Worm (Caenorhabditis elegans) whole organism, late embryonic: ENCODE measurements around the gene mdt-21.

ENCODE experiments used
- C08G9.2 ChIP-seq: sonication (generic microtip); optimal IDR thresholded peaks from 2 replicates; lab custom pipeline; 2016; ENCODE audit warnings: mild to moderate bottlenecking, missing genetic modification characterization, moderate library complexity, missing compliant biosample characterization
- C38D4.7 ChIP-seq: fragments of 200-800 bp; sonication (Bioruptor generic); optimal IDR thresholded peaks from 2 replicates; lab custom pipeline; 2018; ENCODE audit warnings: mild to moderate bottlenecking, missing genetic modification characterization, moderate library complexity, missing compliant biosample characterization
- F13H6.1 ChIP-seq: sonication (generic microtip); optimal IDR thresholded peaks from 2 replicates; lab custom pipeline; 2016; ENCODE audit warnings: missing genetic modification characterization, missing compliant biosample characterization
- K02D7.2 ChIP-seq: sonication (generic microtip); optimal IDR thresholded peaks from 2 replicates; lab custom pipeline; 2017; ENCODE audit warnings: mild to moderate bottlenecking, missing genetic modification characterization, missing compliant biosample characterization
- K09A11.1 ChIP-seq: sonication (generic microtip); optimal IDR thresholded peaks from 2 replicates; lab custom pipeline; 2017; ENCODE audit warnings: antibody characterized with exemption, mild to moderate bottlenecking, missing genetic modification characterization, missing compliant biosample characterization; ENCODE audit not compliant: insufficient read depth
- Y22D7AL.16 ChIP-seq: sonication (generic microtip); optimal IDR thresholded peaks from 2 replicates; lab custom pipeline; 2016; ENCODE audit warnings: missing genetic modification characterization, missing compliant biosample characterization
- ama-1 ChIP-seq: fragments of 150-350 bp; optimal IDR thresholded peaks from 2 replicates; lab custom pipeline; 2014
- ceh-14 ChIP-seq: sonication (generic microtip); optimal IDR thresholded peaks from 2 replicates; lab custom pipeline; 2016; ENCODE audit warnings: missing genotype, missing genetic modification characterization, missing compliant biosample characterization
- ceh-18 ChIP-seq: sonication (generic microtip); optimal IDR thresholded peaks from 2 replicates; lab custom pipeline; 2016; ENCODE audit warnings: missing genetic modification characterization, missing compliant biosample characterization
- ceh-2 ChIP-seq: sonication (generic microtip); optimal IDR thresholded peaks from 2 replicates; lab custom pipeline; 2016; ENCODE audit warnings: missing genotype, missing genetic modification characterization, missing compliant biosample characterization
- ceh-24 ChIP-seq: sonication (generic microtip); optimal IDR thresholded peaks from 2 replicates; lab custom pipeline; 2016; ENCODE audit warnings: mild to moderate bottlenecking, missing genetic modification characterization, missing compliant biosample characterization
- ceh-34 ChIP-seq: sonication (generic microtip); optimal IDR thresholded peaks from 2 replicates; lab custom pipeline; 2016; ENCODE audit warnings: mild to moderate bottlenecking, missing genetic modification characterization, missing compliant biosample characterization
- ceh-45 ChIP-seq: fragments of 200-800 bp; sonication (Bioruptor generic); IDR thresholded peaks from 2 replicates; pipeline ENCODE4 v1.3.6; 2022; ENCODE audit warnings: missing genetic modification reagents, missing genetic modification characterization, missing compliant biosample characterization
- ceh-6 ChIP-seq: fragments of 200-800 bp; sonication (Bioruptor generic); optimal IDR thresholded peaks from 2 replicates; lab custom pipeline; 2018; ENCODE audit warnings: mild to moderate bottlenecking, missing genetic modification characterization, missing compliant biosample characterization
- dmd-4 ChIP-seq: sonication (generic microtip); optimal IDR thresholded peaks from 2 replicates; lab custom pipeline; 2016; ENCODE audit warnings: borderline replicate concordance, missing genetic modification characterization, missing compliant biosample characterization
- dve-1 ChIP-seq: sonication (generic microtip); optimal IDR thresholded peaks from 2 replicates; lab custom pipeline; 2017; ENCODE audit warnings: antibody characterized with exemption, mild to moderate bottlenecking, missing genetic modification characterization, missing compliant biosample characterization
- ets-4 ChIP-seq: sonication (generic microtip); optimal IDR thresholded peaks from 2 replicates; lab custom pipeline; 2016; ENCODE audit warnings: missing genetic modification characterization, missing compliant biosample characterization
- fax-1 ChIP-seq: sonication (generic microtip); optimal IDR thresholded peaks from 2 replicates; lab custom pipeline; 2016; ENCODE audit warnings: missing genotype, missing genetic modification characterization, missing compliant biosample characterization
- fkh-10 ChIP-seq: fragments of 150-350 bp; optimal IDR thresholded peaks from 2 replicates; lab custom pipeline; 2014; ENCODE audit warnings: missing biosample characterization, missing genetic modification reagents, missing genetic modification characterization
- fkh-6 ChIP-seq: sonication (generic microtip); optimal IDR thresholded peaks from 2 replicates; lab custom pipeline; 2016; ENCODE audit warnings: missing genetic modification characterization, missing compliant biosample characterization
- hlh-13 ChIP-seq: fragments of 200-800 bp; sonication (Bioruptor generic); optimal IDR thresholded peaks from 2 replicates; lab custom pipeline; 2018; ENCODE audit warnings: mild to moderate bottlenecking, missing genetic modification characterization, missing compliant biosample characterization
- hlh-15 ChIP-seq: sonication (generic microtip); optimal IDR thresholded peaks from 2 replicates; lab custom pipeline; 2016; ENCODE audit warnings: missing genetic modification characterization, missing compliant biosample characterization
- hlh-6 ChIP-seq: sonication (generic microtip); optimal IDR thresholded peaks from 2 replicates; lab custom pipeline; 2016; ENCODE audit warnings: missing genotype, missing genetic modification characterization, missing compliant biosample characterization
- hlh-8 ChIP-seq: sonication (generic microtip); optimal IDR thresholded peaks from 2 replicates; lab custom pipeline; 2016; ENCODE audit warnings: missing genotype, missing genetic modification characterization, missing compliant biosample characterization
- lin-11 ChIP-seq: fragments of 200-800 bp; sonication (Bioruptor generic); optimal IDR thresholded peaks from 2 replicates; lab custom pipeline; 2018; ENCODE audit warnings: mild to moderate bottlenecking, missing genetic modification characterization, missing compliant biosample characterization
- mec-3 ChIP-seq: sonication (generic microtip); optimal IDR thresholded peaks from 2 replicates; lab custom pipeline; 2016; ENCODE audit warnings: borderline replicate concordance, missing genetic modification characterization, missing compliant biosample characterization
- nfya-1 ChIP-seq: sonication (generic microtip); optimal IDR thresholded peaks from 2 replicates; lab custom pipeline; 2017; ENCODE audit warnings: missing genetic modification characterization, mild to moderate bottlenecking, missing compliant biosample characterization, antibody characterized with exemption, moderate library complexity
- nhr-11 ChIP-seq: fragments of 150-350 bp; optimal IDR thresholded peaks from 2 replicates; lab custom pipeline; 2014; ENCODE audit warnings: missing biosample characterization, missing genetic modification characterization
- nhr-232 ChIP-seq: sonication (generic microtip); optimal IDR thresholded peaks from 2 replicates; lab custom pipeline; 2016; ENCODE audit warnings: missing genetic modification characterization, missing compliant biosample characterization
- odd-2 ChIP-seq: sonication (generic microtip); optimal IDR thresholded peaks from 2 replicates; lab custom pipeline; 2017; ENCODE audit warnings: antibody characterized with exemption, mild to moderate bottlenecking, missing genetic modification characterization, missing compliant biosample characterization
- pat-9 ChIP-seq: fragments of 200-800 bp; sonication (Bioruptor generic); optimal IDR thresholded peaks from 2 replicates; lab custom pipeline; 2018; ENCODE audit warnings: mild to moderate bottlenecking, missing genetic modification characterization, moderate library complexity, missing compliant biosample characterization
- pax-1 ChIP-seq: fragments of 150-350 bp; optimal IDR thresholded peaks from 2 replicates; lab custom pipeline; 2014; ENCODE audit warnings: missing biosample characterization, missing genetic modification characterization
- pha-4 ChIP-seq: fragments of 150-350 bp; optimal IDR thresholded peaks from 2 replicates; lab custom pipeline; 2018; ENCODE audit warnings: missing biosample characterization, missing genetic modification reagents, missing genetic modification characterization
- pqm-1 ChIP-seq: sonication (generic microtip); optimal IDR thresholded peaks from 2 replicates; lab custom pipeline; 2016; ENCODE audit warnings: missing genetic modification characterization, missing compliant biosample characterization
- ref-2 ChIP-seq: sonication (generic microtip); optimal IDR thresholded peaks from 2 replicates; lab custom pipeline; 2016; ENCODE audit warnings: missing genetic modification characterization, missing compliant biosample characterization
- rnt-1 ChIP-seq: sonication (generic microtip); optimal IDR thresholded peaks from 2 replicates; lab custom pipeline; 2016; ENCODE audit warnings: missing genetic modification characterization, missing compliant biosample characterization
- sox-2 ChIP-seq: fragments of 200-800 bp; sonication (Bioruptor generic); IDR thresholded peaks from 2 replicates; pipeline ENCODE4 v1.3.6; 2022; ENCODE audit warnings: missing genetic modification reagents, missing genetic modification characterization, missing compliant biosample characterization
- sox-4 ChIP-seq: sonication (generic microtip); optimal IDR thresholded peaks from 2 replicates; lab custom pipeline; 2017; ENCODE audit warnings: mild to moderate bottlenecking, missing genetic modification characterization, inconsistent platforms, missing compliant biosample characterization
- tbx-2 ChIP-seq: sonication (generic microtip); optimal IDR thresholded peaks from 2 replicates; lab custom pipeline; 2016; ENCODE audit warnings: missing genetic modification characterization, missing compliant biosample characterization
- ttx-3 ChIP-seq: sonication (generic microtip); optimal IDR thresholded peaks from 2 replicates; lab custom pipeline; 2016; ENCODE audit warnings: missing genetic modification reagents, missing genetic modification characterization, missing compliant biosample characterization
- unc-3 ChIP-seq, 2 experiments: fragments of 200-800 bp in 1 of 2; sonication (Bioruptor generic) in 1 of 2; sonication (generic microtip) in 1 of 2; conservative IDR thresholded peaks in 1 of 2; optimal IDR thresholded peaks in 1 of 2; 2 replicates each; pipeline versions ENCODE4 v1.3.6 to Lab custom; 2016 to 2022; ENCODE audit warnings: missing compliant biosample characterization in 2 of 2, missing genetic modification characterization in 2 of 2, missing genetic modification reagents in 1 of 2
- unc-42 ChIP-seq: sonication (generic microtip); optimal IDR thresholded peaks from 2 replicates; lab custom pipeline; 2016; ENCODE audit warnings: missing genotype, missing genetic modification characterization, missing compliant biosample characterization
- unc-55 ChIP-seq: sonication (generic microtip); optimal IDR thresholded peaks from 2 replicates; lab custom pipeline; 2017; ENCODE audit warnings: missing biosample characterization, missing genetic modification reagents, missing genetic modification characterization
- unc-86 ChIP-seq: sonication (generic microtip); optimal IDR thresholded peaks from 2 replicates; lab custom pipeline; 2016; ENCODE audit warnings: missing genetic modification characterization, missing compliant biosample characterization
- zip-5 ChIP-seq: sonication (generic microtip); optimal IDR thresholded peaks from 2 replicates; lab custom pipeline; 2016; ENCODE audit warnings: missing genetic modification characterization, missing compliant biosample characterization

mdt-21 gene

DNA sequence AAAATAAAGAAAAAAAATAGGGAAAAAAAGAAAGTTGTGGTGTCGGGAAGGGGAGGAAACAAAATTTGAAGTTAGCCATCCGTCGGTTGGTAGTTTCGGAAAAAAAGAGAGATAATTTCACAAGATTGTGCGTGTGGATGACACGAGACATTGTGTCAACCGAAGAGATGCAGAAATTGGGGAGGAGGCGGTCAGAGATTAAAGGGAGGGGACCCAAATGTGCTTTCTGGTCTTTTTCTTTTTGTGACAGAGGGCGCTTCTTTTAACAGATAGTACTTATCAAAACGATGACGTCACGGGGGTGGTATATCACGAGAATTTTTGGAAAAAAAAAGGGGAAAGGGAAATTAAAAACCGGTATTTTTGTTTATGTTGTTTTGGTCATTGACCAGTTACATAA lies 38.9 kb upstream of the mdt-21 start:
- TF ChIP-seq nhr-232 (tag; lab: Kevin White, UChicago): no peak
- no peak for TF ChIP-seq F13H6.1 (tag; lab: Kevin White, UChicago)
- TF ChIP-seq nfya-1 (tag; lab: Kevin White, UChicago): peak; percentile 11
- peak; percentile 24 for TF ChIP-seq ceh-18 (tag; lab: Kevin White, UChicago)

DNA sequence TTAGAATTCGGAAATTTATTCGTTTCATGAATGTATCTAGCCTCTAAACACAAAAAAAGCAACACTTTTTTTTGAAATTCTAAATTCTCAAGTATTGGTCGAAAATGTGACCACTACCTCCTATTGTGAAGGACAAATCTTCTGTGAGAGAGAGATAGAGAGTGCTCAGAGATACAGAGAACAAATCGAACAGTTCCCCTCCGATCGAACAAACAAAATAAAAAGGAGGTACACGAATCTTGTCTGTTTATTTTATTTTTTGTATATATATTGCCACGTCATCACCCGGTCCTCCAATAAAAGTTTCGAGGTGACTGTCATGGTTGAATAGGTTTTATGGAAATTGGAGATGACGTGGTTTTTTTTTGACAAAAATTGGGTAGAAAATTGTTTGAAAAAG lies 36.6 kb upstream of the mdt-21 start:
- no peak for TF ChIP-seq pha-4
- no peak for TF ChIP-seq fkh-10 (GFP tag; lab: Kevin White, UChicago)
- TF ChIP-seq fkh-6: no peak
- TF ChIP-seq ceh-34 (tag; lab: Kevin White, UChicago): no peak
- no peak for TF ChIP-seq sox-2 (GFP tag; lab: Robert Waterston, UW)
- no peak for TF ChIP-seq K02D7.2 (tag; lab: Kevin White, UChicago)
- TF ChIP-seq odd-2 (tag; lab: Kevin White, UChicago): no peak
- TF ChIP-seq rnt-1: no peak
- TF ChIP-seq unc-42 (tag; lab: Kevin White, UChicago): no peak
- TF ChIP-seq nhr-11 (tag; lab: Kevin White, UChicago): no peak
- no peak for TF ChIP-seq hlh-8
- TF ChIP-seq hlh-6: no peak
- TF ChIP-seq unc-86: no peak
- TF ChIP-seq lin-11 (tag; lab: Kevin White, UChicago): no peak
- TF ChIP-seq F13H6.1 (tag; lab: Kevin White, UChicago): no peak
- no peak for TF ChIP-seq sox-4 (tag; lab: Kevin White, UChicago)

DNA sequence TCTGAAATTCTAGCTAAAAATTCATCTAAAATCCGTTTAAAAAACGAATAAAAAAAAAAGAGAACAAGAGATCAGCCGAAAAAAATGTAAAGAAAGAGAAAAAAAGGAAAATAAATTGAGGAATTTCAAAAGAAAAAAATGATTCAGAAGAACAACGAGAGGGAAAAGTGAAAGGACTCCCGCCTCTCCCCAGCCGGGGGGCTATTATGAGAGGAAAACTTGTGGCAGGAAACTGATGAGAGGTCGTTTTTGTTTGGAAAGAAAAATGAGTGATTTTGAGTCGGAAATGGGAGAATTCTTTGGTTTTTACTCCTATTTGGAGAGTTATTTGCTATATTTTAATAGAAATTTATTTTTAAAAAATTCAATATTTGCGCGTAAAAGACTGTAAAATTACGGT lies 35.2 kb upstream of the mdt-21 start:
- TF ChIP-seq C08G9.2 (tag; lab: Kevin White, UChicago): no peak
- no peak for TF ChIP-seq nfya-1 (tag; lab: Kevin White, UChicago)
- no peak for TF ChIP-seq F13H6.1 (tag; lab: Kevin White, UChicago)

DNA sequence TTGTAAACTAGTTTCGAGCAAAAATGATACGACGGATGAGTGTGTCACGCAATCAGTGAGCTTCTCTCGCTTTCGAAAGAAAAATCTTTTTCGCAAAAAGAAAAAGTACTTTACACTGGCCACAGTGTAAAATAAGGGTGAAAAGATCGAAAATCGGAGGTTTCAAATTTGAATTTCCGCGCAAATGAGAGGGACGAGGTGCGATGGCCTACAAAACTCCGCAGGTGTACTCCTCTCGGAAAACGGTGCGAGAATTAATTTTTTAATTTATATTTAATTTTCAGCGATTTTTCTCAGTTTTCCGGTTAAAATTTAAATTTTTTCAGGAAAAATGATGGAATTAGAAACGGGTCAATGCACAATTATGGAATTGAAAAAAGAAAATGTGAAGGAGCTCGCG lies 30.7 kb upstream of the mdt-21 start, which contains the start of gene mrt-2:
Gene mrt-2 (plus strand): TSS at position 49 of the 400 bp plus-strand sequence.
- TF ChIP-seq ref-2 (tag; lab: Kevin White, UChicago) (peak; percentile 83), C38D4.7 (no peak), ceh-2 (peak; percentile 92), fkh-10 (GFP tag; lab: Kevin White, UChicago) (no peak), ceh-14 (peak; percentile 71), ceh-45 (GFP tag; lab: Robert Waterston, UW) (no peak), fax-1 (tag; lab: Kevin White, UChicago) (peak; percentile 49), pqm-1 (tag; lab: Kevin White, UChicago) (peak; percentile 43), unc-42 (tag; lab: Kevin White, UChicago) (peak; percentile 71), ceh-6 (GFP tag; lab: Kevin White, UChicago) (no peak), rnt-1 (peak; percentile 66), C08G9.2 (tag; lab: Kevin White, UChicago) (peak; percentile 95), nfya-1 (tag; lab: Kevin White, UChicago) (peak; percentile 15), hlh-15 (tag; lab: Kevin White, UChicago) (no peak), hlh-13 (GFP tag; lab: Kevin White, UChicago) (no peak), pax-1 (tag; lab: Kevin White, UChicago) (no peak), pha-4 (no peak), unc-3 (GFP tag; conservative IDR thresholded peaks at IDR 0.05; lab: Robert Waterston, UW) (no peak), unc-3 (tag; optimal IDR thresholded peaks at IDR 0.05; lab: Kevin White, UChicago) (no peak), dmd-4 (tag; lab: Kevin White, UChicago) (no peak), nhr-232 (tag; lab: Kevin White, UChicago) (no peak), ama-1 (lab: Kevin White, UChicago) (no peak), pat-9 (no peak), tbx-2 (tag; lab: Kevin White, UChicago) (peak; percentile 90), mec-3 (tag; lab: Kevin White, UChicago) (peak; percentile 74), K09A11.1 (tag; lab: Kevin White, UChicago) (no peak), F13H6.1 (tag; lab: Kevin White, UChicago) (peak; percentile 46), zip-5 (tag; lab: Kevin White, UChicago) (peak; percentile 80), ttx-3 (no peak), unc-55 (GFP tag; lab: Kevin White, UChicago) (peak; percentile 6), ets-4 (tag; lab: Kevin White, UChicago) (peak; percentile 96), dve-1 (tag; lab: Kevin White, UChicago) (no peak), K02D7.2 (tag; lab: Kevin White, UChicago) (no peak), ceh-34 (tag; lab: Kevin White, UChicago) (peak; percentile 36), unc-86 (no peak), odd-2 (tag; lab: Kevin White, UChicago) (no peak), ceh-24 (tag; lab: Kevin White, UChicago) (no peak), Y22D7AL.16 (tag; lab: Kevin White, UChicago) (no peak)
